Worm (Caenorhabditis elegans): ENCODE measurements around the gene Y42H9AR.5.

The Y42H9AR.5 gene

ce11 chrIV:8062359-8062758, 40.0 kb upstream of the Y42H9AR.5 start, which contains the start of gene sax-7:
TSS of gene sax-7 (plus strand) at chrIV:8062659.
- no peak for TF ChIP-seq mbf-1 (tag; optimal IDR thresholded peaks at IDR 0.05)
- TF ChIP-seq lin-13 (GFP tag; optimal IDR thresholded peaks at IDR 0.05): no peak
- no peak for TF ChIP-seq snpc-4 (tag; optimal IDR thresholded peaks at IDR 0.05)
- TF ChIP-seq ceh-16 (tag; optimal IDR thresholded peaks at IDR 0.05): no peak
- TF ChIP-seq nhr-129 (tag; optimal IDR thresholded peaks at IDR 0.05): no peak
- no peak for TF ChIP-seq nhr-11 (tag; optimal IDR thresholded peaks at IDR 0.05)
- TF ChIP-seq unc-62 (GFP tag; optimal IDR thresholded peaks at IDR 0.05): no peak
- no peak for TF ChIP-seq nhr-77 (tag; optimal IDR thresholded peaks at IDR 0.05)
- no peak for TF ChIP-seq peb-1 (tag; optimal IDR thresholded peaks at IDR 0.05)
- no peak for TF ChIP-seq R02D3.7 (tag; optimal IDR thresholded peaks at IDR 0.05)
- TF ChIP-seq egl-27 (tag; optimal IDR thresholded peaks at IDR 0.05): no peak
- no peak for TF ChIP-seq ztf-1 (GFP tag; conservative IDR thresholded peaks at IDR 0.05)
- no peak for TF ChIP-seq ztf-11 (tag; optimal IDR thresholded peaks at IDR 0.05)

- TF ChIP-seq C34F6.9 (tag; optimal IDR thresholded peaks at IDR 0.05) (peak; percentile 33), lin-13 (GFP tag; optimal IDR thresholded peaks at IDR 0.05) (peak; percentile 12), ceh-16 (tag; optimal IDR thresholded peaks at IDR 0.05) (no peak), lsy-2 (tag; optimal IDR thresholded peaks at IDR 0.05) (peak in 1 of 2 experiments; percentile 48), unc-55 (GFP tag; optimal IDR thresholded peaks at IDR 0.05) (peak; percentile 76), sem-4 (tag; optimal IDR thresholded peaks at IDR 0.05) (peak; percentile 69), nhr-25 (tag; optimal IDR thresholded peaks at IDR 0.05) (peak; percentile 22), nhr-23 (tag; optimal IDR thresholded peaks at IDR 0.05) (no peak), sma-9 (GFP tag; optimal IDR thresholded peaks at IDR 0.05) (peak; percentile 40), sma-9 (tag; optimal IDR thresholded peaks at IDR 0.05) (no peak), F13H6.1 (tag; optimal IDR thresholded peaks at IDR 0.05) (peak; percentile 51), mab-5 (tag; optimal IDR thresholded peaks at IDR 0.05) (no peak), nhr-129 (tag; optimal IDR thresholded peaks at IDR 0.05) (peak; percentile 77), Y55F3AM.14 (GFP tag; optimal IDR thresholded peaks at IDR 0.05) (peak; percentile 26), snpc-4 (tag; optimal IDR thresholded peaks at IDR 0.05) (peak; percentile 3), nhr-11 (tag; optimal IDR thresholded peaks at IDR 0.05) (no peak), elt-1 (tag; optimal IDR thresholded peaks at IDR 0.05) (no peak), zag-1 (tag; optimal IDR thresholded peaks at IDR 0.05) (peak; percentile 38)
These were observed 35.7 kb upstream of the Y42H9AR.5 start for ce11 chrIV:8066598-8066997.

- TF ChIP-seq lin-11 (tag; optimal IDR thresholded peaks at IDR 0.05): no peak
- peak; percentile 21 for TF ChIP-seq nhr-21 (tag; optimal IDR thresholded peaks at IDR 0.05)
- no peak for TF ChIP-seq ceh-82 (tag; optimal IDR thresholded peaks at IDR 0.05)
- peak; percentile 16 for TF ChIP-seq F13H6.1 (tag; optimal IDR thresholded peaks at IDR 0.05)
- no peak for TF ChIP-seq zag-1 (tag; optimal IDR thresholded peaks at IDR 0.05)
- TF ChIP-seq R02D3.7 (tag; optimal IDR thresholded peaks at IDR 0.05): no peak
- TF ChIP-seq nhr-12 (tag; optimal IDR thresholded peaks at IDR 0.05): no peak
- no peak for TF ChIP-seq unc-39 (tag; optimal IDR thresholded peaks at IDR 0.05)
- TF ChIP-seq sma-9 (GFP tag; optimal IDR thresholded peaks at IDR 0.05): peak; percentile 65
- TF ChIP-seq sma-9 (tag; optimal IDR thresholded peaks at IDR 0.05): no peak
- TF ChIP-seq nhr-6 (tag; optimal IDR thresholded peaks at IDR 0.05): peak; percentile 21
- TF ChIP-seq alr-1 (tag; optimal IDR thresholded peaks at IDR 0.05): no peak
- TF ChIP-seq ceh-16 (tag; optimal IDR thresholded peaks at IDR 0.05): no peak
- TF ChIP-seq elt-1 (tag; optimal IDR thresholded peaks at IDR 0.05): no peak
- no peak for TF ChIP-seq ztf-4 (tag; optimal IDR thresholded peaks at IDR 0.05)
- TF ChIP-seq nhr-129 (tag; optimal IDR thresholded peaks at IDR 0.05): peak; percentile 22
- TF ChIP-seq nhr-25 (tag; optimal IDR thresholded peaks at IDR 0.05): peak; percentile 17
- peak; percentile 44 for TF ChIP-seq fos-1 (tag; optimal IDR thresholded peaks at IDR 0.05)
- no peak for TF ChIP-seq lin-13 (GFP tag; optimal IDR thresholded peaks at IDR 0.05)
- TF ChIP-seq C34F6.9 (tag; optimal IDR thresholded peaks at IDR 0.05): no peak
- no peak for TF ChIP-seq unc-62 (GFP tag; optimal IDR thresholded peaks at IDR 0.05)
- no peak for TF ChIP-seq peb-1 (tag; optimal IDR thresholded peaks at IDR 0.05)
- peak; percentile 31 for TF ChIP-seq sma-3 (GFP tag; optimal IDR thresholded peaks at IDR 0.05)
- TF ChIP-seq sem-4 (tag; optimal IDR thresholded peaks at IDR 0.05): peak; percentile 5
- TF ChIP-seq crh-2 (tag; optimal IDR thresholded peaks at IDR 0.05): no peak
- TF ChIP-seq mab-5 (tag; optimal IDR thresholded peaks at IDR 0.05): no peak
- no peak for TF ChIP-seq lin-39 (tag; optimal IDR thresholded peaks at IDR 0.05)
- TF ChIP-seq dmd-4 (tag; optimal IDR thresholded peaks at IDR 0.05): no peak
These were observed 34.6 kb upstream of the Y42H9AR.5 start for ce11 chrIV:8067745-8068144.
